Fruit fly (Drosophila melanogaster) whole organism, prepupa: ENCODE measurements around the gene 140up.

Experiments used
- CG6163 ChIP-seq: fragments of 200-800 bp; sonication (Bioruptor generic); IDR thresholded peaks from 3 replicates; pipeline ENCODE4 v1.3.6; 2022; ENCODE audit warnings: missing biosample characterization, missing genetic modification characterization
- CG8119 ChIP-seq: fragments of 200-800 bp; sonication (Bioruptor generic); IDR thresholded peaks from 3 replicates; pipeline ENCODE4 v1.3.6; 2022; ENCODE audit warnings: missing biosample characterization, missing genetic modification characterization
- Gug ChIP-seq: fragments of 200-800 bp; sonication (Bioruptor generic); IDR thresholded peaks from 2 replicates; pipeline ENCODE4 v1.3.6; 2022; ENCODE audit warnings: missing biosample characterization, missing genetic modification characterization
- Hr39 ChIP-seq: fragments of 200-800 bp; sonication (Bioruptor generic); optimal IDR thresholded peaks from 2 replicates; lab custom pipeline; 2016; ENCODE audit warnings: missing biosample characterization, missing genetic modification characterization
- cyc ChIP-seq: fragments of 200-800 bp; sonication (Bioruptor generic); optimal IDR thresholded peaks from 3 replicates; lab custom pipeline; 2016; ENCODE audit warnings: missing biosample characterization, missing genetic modification characterization
- fd85E ChIP-seq: fragments of 200-800 bp; sonication (Bioruptor generic); optimal IDR thresholded peaks from 3 replicates; lab custom pipeline; 2016; ENCODE audit warnings: missing biosample characterization, missing genetic modification characterization

- TF ChIP-seq CG8119 (GFP tag; lab: Robert Waterston, UW) (no peak), Hr39 (GFP tag; lab: Kevin White, UChicago) (no peak), cyc (GFP tag; lab: Kevin White, UChicago) (no peak), CG6163 (GFP tag; lab: Robert Waterston, UW) (no peak), Gug (GFP tag; lab: Robert Waterston, UW) (no peak), fd85E (GFP tag; lab: Kevin White, UChicago) (no peak)
These were observed 24.4 kb downstream of the 140up start for dm6 chr3R:14100962-14101361.
